Worm (Caenorhabditis elegans) whole organism, young adult: Measurements from ENCODE around the gene snb-7.

Experiments
- B0019.2 ChIP-seq: fragments of 200-800 bp; sonication (Bioruptor generic); conservative IDR thresholded peaks from 2 replicates; pipeline ENCODE4 v1.3.6; 2022; ENCODE audit warnings: missing genetic modification reagents, missing genetic modification characterization, missing compliant biosample characterization
- F23B12.7 ChIP-seq: sonication (generic microtip); optimal IDR thresholded peaks from 2 replicates; lab custom pipeline; 2017; ENCODE audit warnings: missing genetic modification characterization, mild to moderate bottlenecking, missing compliant biosample characterization, antibody characterized with exemption, moderate library complexity; ENCODE audit not compliant: insufficient read depth
- F57C9.4 ChIP-seq: sonication (generic microtip); optimal IDR thresholded peaks from 2 replicates; lab custom pipeline; 2017; ENCODE audit warnings: mild to moderate bottlenecking, missing genetic modification characterization, missing compliant biosample characterization
- aptf-2 ChIP-seq: fragments of 200-800 bp; sonication (Bioruptor generic); conservative IDR thresholded peaks from 2 replicates; pipeline ENCODE4 v1.3.6; 2022; ENCODE audit warnings: missing genetic modification reagents, missing genetic modification characterization, missing compliant biosample characterization
- dox-1 ChIP-seq: fragments of 200-800 bp; sonication (Bioruptor generic); IDR thresholded peaks from 2 replicates; pipeline ENCODE4 v1.3.6; 2022; ENCODE audit warnings: missing genetic modification reagents, missing genetic modification characterization, missing compliant biosample characterization
- dpl-1 ChIP-seq: fragments of 150-350 bp; optimal IDR thresholded peaks from 2 replicates; lab custom pipeline; 2014; ENCODE audit warnings: missing biosample characterization, missing genetic modification reagents, missing genetic modification characterization
- egl-18 ChIP-seq: fragments of 200-800 bp; sonication (Bioruptor generic); IDR thresholded peaks from 2 replicates; pipeline ENCODE4 v1.3.6; 2022; ENCODE audit warnings: missing genetic modification reagents, missing genetic modification characterization, missing compliant biosample characterization
- madf-10 ChIP-seq: sonication (generic microtip); optimal IDR thresholded peaks from 2 replicates; lab custom pipeline; 2016; ENCODE audit warnings: mild to moderate bottlenecking, missing genetic modification characterization, missing compliant biosample characterization
- nhr-90 ChIP-seq: sonication (generic microtip); optimal IDR thresholded peaks from 2 replicates; lab custom pipeline; 2016; ENCODE audit warnings: missing genotype, mild to moderate bottlenecking, missing genetic modification characterization, missing compliant biosample characterization
- sea-2 ChIP-seq: fragments of 200-800 bp; sonication (Bioruptor generic); IDR thresholded peaks from 2 replicates; pipeline ENCODE4 v1.3.6; 2022; ENCODE audit warnings: missing genetic modification characterization, missing compliant biosample characterization
- ztf-3 ChIP-seq: fragments of 200-800 bp; sonication (Bioruptor generic); optimal IDR thresholded peaks from 2 replicates; lab custom pipeline; 2018; ENCODE audit warnings: mild to moderate bottlenecking, missing genetic modification characterization, missing compliant biosample characterization

- no peak for TF ChIP-seq aptf-2 (GFP tag; lab: Robert Waterston, UW)
- no peak for TF ChIP-seq egl-18 (GFP tag; lab: Robert Waterston, UW)
- TF ChIP-seq nhr-90 (tag; lab: Kevin White, UChicago) = no peak
- no peak for TF ChIP-seq madf-10
- TF ChIP-seq F23B12.7 (tag; lab: Kevin White, UChicago) = no peak
- TF ChIP-seq F57C9.4 (tag; lab: Kevin White, UChicago) = no peak
- no peak for TF ChIP-seq ztf-3 (GFP tag; lab: Kevin White, UChicago)
- no peak for TF ChIP-seq sea-2 (GFP tag; lab: Robert Waterston, UW)
- TF ChIP-seq dpl-1 (GFP tag; lab: Kevin White, UChicago) = no peak
- no peak for TF ChIP-seq dox-1
- TF ChIP-seq B0019.2 (GFP tag; lab: Robert Waterston, UW) = no peak
Measured at ce11 chrIV:12542011-12542410, 18.7 kb upstream of the snb-7 start, which contains the start of gene ham-1.
